Fruit fly (Drosophila melanogaster) S2 (cell line): Measurements from ENCODE around the gene CG31800.

Experiments used
- CG8478 ChIP-seq: fragments of >200 bp; optimal IDR thresholded peaks from 2 replicates; lab custom pipeline; 2018
- CTCF ChIP-seq, 2 experiments: fragments of >200 bp; optimal IDR thresholded peaks; 2 replicates each; lab custom pipeline; 2018

Gene CG31800

DNA sequence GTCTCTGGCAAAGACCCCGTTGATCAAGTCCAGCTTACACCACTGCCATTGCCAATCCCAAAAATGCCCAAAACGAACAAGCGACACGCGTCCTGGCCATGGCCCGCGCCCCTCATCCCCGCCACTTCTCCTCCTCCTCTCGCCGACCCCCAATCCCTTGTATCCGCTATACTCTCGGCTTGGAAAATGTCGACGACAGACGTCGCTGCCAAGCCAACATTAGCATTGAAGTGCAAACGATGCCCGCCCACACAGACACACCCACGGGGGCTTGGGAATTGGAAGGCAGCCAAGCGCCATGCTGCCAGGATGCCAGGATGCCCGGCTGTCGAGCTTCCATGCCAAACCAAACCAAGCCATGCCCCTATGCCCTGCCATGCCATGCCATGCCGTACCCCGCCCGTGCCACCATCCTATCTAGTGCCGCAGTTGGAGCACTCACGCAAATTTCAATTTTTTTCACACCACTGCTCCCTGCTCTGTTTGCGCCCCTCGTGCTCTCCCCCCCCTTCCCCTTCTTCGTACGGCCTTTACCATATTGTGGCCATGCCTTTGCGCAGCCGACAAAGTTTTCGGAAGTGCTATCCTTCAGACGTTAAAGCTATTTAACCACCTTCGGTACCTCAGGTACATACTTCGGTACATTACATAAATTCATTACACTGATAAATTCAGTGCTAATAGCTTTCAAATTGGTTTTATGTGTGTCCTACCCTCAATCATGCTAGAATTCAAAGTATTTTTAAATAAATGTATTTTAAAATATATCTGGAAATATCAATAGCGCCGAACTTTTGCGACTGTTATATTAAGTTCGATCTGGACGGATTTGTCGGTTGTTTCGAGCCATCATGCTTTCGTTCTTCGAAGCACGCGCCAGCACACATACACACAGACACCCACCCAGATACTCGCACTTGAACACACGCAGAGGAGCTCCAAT, 12.8 kb downstream of the CG31800 start:
- no peak for TF ChIP-seq CG8478 (lab: Kevin White, UChicago)
- TF ChIP-seq CTCF (optimal IDR thresholded peaks at IDR 0.05; lab: Kevin White, UChicago), result no peak

DNA sequence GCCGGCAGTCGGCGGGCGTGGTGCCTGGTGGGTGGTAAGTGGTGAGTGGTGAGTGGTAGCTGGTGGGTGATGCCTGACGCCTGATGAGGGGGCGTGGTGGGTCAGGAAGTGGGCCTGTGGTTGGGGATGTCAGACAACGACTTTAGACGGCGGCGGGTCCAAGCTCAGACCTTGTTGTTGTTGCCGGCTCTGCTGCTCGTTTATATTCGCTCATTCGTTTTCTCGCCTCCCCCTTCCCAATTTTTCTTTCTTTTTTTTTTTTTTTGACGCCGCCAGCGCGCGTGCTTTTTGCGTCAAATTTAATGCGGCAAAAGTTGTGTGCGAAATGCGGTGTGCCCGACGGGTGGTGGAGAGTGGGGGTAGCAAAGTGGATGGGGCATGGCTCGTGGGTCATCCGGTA, 14.7 kb downstream of the CG31800 start:
- no peak for TF ChIP-seq CTCF (optimal IDR thresholded peaks at IDR 0.05; lab: Kevin White, UChicago)
- TF ChIP-seq CG8478 (lab: Kevin White, UChicago), result no peak

DNA sequence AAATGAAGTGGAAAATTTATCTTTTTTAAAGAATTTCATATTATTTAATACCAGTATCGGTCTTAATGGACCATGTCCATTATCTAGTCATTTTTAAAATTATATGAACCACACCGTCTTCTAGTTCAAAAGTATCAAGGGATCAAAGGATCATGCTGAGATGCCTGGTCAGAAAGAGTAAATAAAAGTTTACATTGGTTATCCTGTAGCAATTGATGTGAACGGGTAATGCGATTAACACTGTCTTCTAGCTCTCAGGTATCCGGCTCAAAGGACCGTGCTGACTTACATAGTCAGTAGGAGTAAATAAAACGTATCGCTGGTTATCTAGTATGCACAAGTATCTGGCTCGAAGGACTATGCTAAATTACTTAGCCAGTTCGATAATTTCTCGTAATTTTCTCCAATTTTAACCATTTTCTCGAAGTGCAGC, 15.2 kb downstream of the CG31800 start:
- TF ChIP-seq CG8478 (lab: Kevin White, UChicago) (no peak), CTCF (optimal IDR thresholded peaks at IDR 0.05; lab: Kevin White, UChicago) (no peak)

DNA sequence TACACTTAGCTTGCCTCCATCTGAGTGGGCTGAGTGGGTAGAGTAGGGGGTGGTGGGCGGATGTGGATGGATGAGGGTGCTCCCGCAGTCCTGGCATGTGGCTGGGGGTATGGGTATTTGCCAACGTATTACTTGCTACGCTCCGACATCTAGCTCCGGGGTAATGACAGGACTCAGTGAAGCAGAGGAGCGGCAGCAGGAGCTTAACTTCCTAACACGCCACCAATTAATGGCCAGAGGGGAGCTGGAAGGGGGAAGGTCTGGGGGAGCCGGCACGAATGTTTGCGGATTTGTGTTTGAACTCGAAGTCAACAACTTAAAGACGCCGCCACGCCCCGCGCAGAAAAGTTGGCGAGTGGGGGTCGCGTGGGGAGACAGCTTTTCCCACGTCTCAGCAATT, 16.1 kb downstream of the CG31800 start:
- TF ChIP-seq CTCF (optimal IDR thresholded peaks at IDR 0.05; lab: Kevin White, UChicago), result no peak
- no peak for TF ChIP-seq CG8478 (lab: Kevin White, UChicago)

DNA sequence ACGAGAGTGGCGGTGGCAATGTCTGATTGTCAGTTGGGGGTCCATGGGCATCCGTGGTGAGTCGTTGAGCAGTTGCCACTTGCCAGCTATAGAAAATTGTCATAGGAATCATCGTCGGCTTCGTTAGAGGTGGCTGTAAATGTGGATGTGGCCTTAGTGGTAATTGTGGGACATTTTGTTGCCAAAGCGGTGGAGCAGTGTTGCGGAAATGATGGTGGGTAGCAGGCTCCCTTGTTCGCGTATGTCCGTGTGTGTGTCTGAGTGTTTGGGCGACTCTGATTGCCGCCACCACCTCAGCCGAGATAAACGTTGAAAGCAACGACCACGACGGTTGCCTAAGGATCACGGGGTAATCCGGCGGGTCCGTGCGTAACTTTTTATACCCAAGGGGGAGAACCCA, 17.3 kb downstream of the CG31800 start:
- TF ChIP-seq CTCF (optimal IDR thresholded peaks at IDR 0.05; lab: Kevin White, UChicago), result no peak
- no peak for TF ChIP-seq CG8478 (lab: Kevin White, UChicago)

DNA sequence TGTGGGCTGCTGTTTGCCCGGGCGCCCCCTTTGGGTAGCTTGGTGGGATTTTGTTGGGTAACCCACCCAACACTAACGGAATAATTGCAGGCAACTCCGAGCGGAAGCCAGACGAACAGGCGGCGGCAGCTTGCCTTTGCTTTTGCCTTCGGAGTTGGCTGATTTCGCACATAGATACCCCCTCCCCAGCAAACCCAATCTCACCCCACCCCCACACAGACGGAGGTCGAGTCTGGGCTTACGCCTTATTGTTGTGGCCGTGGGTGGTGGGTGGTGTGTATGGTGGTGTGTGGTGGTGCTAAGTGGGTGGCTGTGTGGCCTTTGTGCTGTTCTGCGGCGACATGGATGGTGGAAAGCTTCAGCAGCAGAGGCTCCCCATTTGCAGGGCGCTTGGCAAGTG, 18.7 kb downstream of the CG31800 start:
- no peak for TF ChIP-seq CG8478 (lab: Kevin White, UChicago)
- no peak for TF ChIP-seq CTCF (optimal IDR thresholded peaks at IDR 0.05; lab: Kevin White, UChicago)

DNA sequence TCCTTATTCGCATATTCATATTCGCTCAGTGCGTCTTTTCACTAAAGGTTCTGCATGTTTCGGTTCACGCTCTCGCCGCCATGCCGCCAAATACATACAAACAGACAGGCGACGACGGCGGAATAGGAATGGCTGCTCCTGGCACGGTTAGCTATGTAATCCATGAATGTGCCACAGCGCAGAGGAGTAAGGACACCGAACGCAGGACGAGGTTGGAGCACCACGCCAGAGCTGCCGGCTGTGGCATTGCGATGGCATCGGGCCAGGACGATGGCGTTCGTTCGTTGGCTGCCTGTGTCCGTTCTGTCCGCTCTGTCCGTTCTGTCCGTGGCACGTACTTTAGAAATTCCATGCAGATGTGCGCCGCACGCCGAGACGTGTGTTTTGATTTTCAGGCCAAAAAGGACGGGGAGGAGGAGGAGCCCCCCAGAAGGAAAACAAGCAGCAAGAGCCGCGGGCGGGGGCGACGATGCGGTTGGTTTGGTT, 19.5 kb downstream of the CG31800 start:
- TF ChIP-seq CTCF (optimal IDR thresholded peaks at IDR 0.05; lab: Kevin White, UChicago) (no peak), CG8478 (lab: Kevin White, UChicago) (no peak)

DNA sequence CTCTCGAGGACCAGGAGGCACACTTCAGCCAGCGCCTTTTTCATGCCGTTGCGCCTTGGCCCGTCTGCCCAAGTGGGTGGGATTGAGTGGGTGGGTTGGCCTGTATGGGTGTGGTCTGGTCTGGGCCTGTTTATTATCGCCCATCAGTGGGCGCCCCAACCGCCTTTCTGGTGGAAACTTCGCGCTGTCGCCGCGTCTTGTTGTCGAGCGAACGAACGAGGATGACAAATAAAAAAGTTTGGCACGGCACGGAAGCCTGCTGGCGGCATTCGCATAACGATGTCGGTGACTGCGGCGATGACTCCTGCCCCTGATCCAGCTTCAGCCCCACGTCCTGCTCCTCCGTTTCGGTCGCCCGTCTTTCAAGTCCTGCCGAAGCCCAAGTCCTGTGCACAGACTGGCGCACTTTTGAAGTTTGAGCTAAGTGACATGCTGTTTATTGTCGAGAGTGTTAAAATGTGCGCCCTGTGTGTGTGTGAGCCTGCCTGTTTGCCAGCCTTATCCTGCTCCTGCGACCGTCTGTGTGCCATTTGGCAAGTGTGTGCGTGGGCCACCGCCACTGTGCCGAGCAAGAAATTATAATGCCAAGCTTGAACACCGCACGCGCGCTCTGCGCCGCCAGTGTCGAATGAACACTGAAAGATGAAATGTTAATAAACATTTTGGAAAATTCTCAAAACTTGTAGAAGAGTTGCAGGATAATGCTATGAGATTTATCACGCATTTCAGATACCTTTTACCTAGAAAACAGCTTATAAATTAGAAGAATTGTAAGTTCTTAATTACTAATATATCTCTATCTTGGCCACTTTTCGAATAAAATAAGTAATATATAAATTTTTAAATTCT, 20.1 kb downstream of the CG31800 start:
- TF ChIP-seq CTCF (optimal IDR thresholded peaks at IDR 0.05; lab: Kevin White, UChicago) (no peak), CG8478 (lab: Kevin White, UChicago) (no peak)

DNA sequence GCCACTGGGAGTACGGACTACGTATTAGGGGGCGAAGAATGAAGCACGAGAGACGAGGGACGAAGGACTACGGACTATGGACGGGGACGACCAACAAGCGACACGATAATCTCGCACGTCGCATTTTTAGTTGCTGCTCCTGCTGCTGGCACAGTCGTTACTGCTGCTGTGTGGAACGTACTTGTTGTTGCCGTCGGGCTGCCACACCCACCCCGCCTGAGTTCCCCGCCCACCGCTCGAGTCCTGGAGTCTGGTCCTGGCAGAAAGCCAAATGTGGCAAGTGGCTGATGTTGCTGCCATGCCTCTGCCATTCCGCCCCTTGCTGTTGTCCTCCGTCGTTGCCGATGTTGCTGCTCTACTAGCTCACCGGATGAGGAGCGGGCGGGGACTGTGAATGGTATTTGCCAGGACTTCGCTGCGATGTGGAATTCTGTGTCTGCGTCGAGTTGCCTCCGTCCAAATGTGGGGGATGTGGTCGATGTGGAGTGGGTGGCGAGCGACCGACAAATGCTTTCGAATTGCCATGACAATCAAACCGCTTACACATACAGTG, 21.5 kb downstream of the CG31800 start:
- TF ChIP-seq CTCF (optimal IDR thresholded peaks at IDR 0.05; lab: Kevin White, UChicago) (no peak), CG8478 (lab: Kevin White, UChicago) (no peak)

DNA sequence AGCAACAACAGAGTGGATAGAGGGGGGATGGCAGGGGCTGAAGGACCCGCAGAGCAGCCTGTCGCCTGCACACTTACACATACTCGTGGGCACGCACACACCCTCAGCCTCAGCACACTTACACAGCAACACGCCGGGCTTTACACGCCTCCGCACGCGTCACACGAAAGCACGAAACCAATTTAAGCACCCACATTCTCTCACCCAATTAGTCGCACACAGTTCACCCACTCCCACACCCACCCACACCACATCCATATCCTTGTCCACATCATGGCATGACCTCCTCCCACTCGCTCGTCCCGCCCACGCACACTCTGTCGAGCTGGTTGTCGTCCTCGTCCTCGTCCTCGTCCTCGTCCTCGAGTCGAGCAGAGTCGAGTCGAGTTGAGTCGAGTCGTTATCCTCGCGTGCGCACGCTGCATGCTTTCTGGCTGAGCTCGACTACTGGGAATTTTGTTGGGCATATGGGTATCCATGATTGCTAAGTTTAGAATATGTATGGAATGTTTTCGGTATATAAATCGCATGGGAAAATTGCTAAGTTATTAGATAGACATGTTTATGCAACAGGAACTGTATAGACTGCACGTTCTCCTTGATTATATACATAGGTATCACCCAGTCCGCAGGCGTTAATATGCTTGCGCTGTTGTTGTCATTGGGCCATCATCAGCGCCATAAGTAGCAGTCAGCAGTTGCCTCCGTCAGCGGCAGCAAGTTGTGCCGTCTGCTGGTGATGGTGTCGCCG, 22.3 kb downstream of the CG31800 start:
- TF ChIP-seq CG8478 (lab: Kevin White, UChicago) (no peak), CTCF (optimal IDR thresholded peaks at IDR 0.05; lab: Kevin White, UChicago) (no peak)

DNA sequence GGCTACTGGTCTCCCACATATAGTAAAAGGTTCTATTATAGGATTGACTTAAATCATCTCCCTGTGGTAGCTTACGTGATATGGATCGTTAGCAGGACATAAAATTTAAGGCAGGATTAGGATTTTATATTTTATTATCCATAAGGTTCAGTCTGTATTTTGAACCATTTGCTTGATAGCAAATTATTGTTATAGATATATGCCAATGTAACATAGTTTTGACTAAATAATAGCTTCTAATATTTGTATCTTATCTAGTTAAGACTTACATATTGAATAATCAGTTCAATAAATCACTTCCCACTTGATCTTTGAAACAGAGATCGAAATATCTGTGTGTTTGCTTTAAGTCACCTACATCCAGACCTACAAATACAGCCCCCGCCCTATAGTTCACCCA, 23.8 kb downstream of the CG31800 start, which contains the start of gene robl37BC:
Gene robl37BC, plus strand, starts transcription at position 301 of the 400 bp plus-strand sequence.
- TF ChIP-seq CG8478 (lab: Kevin White, UChicago), result no peak
- TF ChIP-seq CTCF (optimal IDR thresholded peaks at IDR 0.05; lab: Kevin White, UChicago), result no peak

DNA sequence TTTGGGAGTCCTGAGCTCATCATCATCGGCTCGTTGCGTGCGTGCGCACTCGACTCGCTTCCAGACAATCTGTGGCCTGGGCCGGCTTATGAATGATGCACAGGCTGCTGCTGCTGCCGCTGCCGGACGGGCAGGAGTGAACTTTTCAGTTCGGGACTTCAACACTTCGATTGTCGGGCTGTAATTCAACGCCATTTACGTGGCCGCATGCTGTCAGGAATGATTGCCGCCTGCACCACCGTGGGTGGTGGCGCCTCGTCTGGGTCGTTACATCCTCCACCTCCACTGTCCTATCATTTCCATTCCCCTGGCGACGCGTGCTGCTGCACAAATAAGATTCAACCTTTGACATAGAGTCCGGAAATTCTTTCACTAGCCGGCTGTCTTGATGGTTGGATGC, 24.3 kb downstream of the CG31800 start:
- no peak for TF ChIP-seq CG8478 (lab: Kevin White, UChicago)
- TF ChIP-seq CTCF (optimal IDR thresholded peaks at IDR 0.05; lab: Kevin White, UChicago), result no peak

DNA sequence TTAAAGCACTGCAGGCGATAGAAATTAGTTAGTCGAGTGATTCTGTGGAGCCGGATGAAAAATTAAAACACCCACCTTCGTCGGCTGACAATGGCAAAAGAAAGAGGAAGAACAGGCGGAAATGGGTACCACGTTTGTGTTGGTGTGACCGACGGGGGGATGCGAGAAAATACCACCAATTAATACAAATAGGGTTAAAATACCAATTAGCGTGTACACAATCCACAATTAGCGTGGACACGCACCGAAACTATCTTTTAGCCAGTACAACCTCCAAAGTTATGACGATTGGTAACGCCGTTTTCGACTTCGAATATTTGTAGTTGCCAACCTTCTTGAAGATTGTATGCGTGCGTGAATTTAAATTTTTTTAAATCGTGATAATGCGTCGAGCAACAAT, 25.2 kb downstream of the CG31800 start, which contains the start of gene RpL30:
Gene RpL30, minus strand, starts transcription at position 177 of the 400 bp plus-strand sequence.
- TF ChIP-seq CG8478 (lab: Kevin White, UChicago) (no peak), CTCF (optimal IDR thresholded peaks at IDR 0.05; lab: Kevin White, UChicago) (peak; percentile 75 to 83)

DNA sequence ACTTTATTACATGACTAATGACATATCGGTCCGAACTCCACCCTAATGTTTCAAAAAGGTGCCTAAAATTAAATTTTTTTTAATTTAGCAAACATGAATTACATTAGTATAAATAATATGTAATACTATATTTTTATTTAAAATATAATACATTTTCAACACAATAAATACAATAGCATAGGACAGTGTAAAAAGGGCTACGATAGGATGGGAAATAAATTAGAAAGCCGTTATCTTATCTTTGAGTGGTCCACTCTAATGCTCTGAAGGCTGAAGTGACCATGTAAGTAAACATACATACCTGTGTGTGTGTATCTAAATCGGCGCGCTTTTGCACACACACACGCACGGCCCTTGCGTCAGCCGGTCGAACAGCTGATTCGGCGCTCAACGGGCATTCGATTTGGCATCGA, 31.4 kb downstream of the CG31800 start, which contains the start of gene CG31793:
Gene CG31793, plus strand, starts transcription at position 409 of the 413 bp plus-strand sequence.
- TF ChIP-seq CTCF (optimal IDR thresholded peaks at IDR 0.05; lab: Kevin White, UChicago) (no peak), CG8478 (lab: Kevin White, UChicago) (no peak)
